Worm (Caenorhabditis elegans) whole organism, dauer: Measurements from ENCODE around the gene Y44A6D.1.

ENCODE experiments used
- unc-62 ChIP-seq: sonication (generic microtip); optimal IDR thresholded peaks from 2 replicates; lab custom pipeline; 2017; ENCODE audit warnings: missing biosample characterization, missing genetic modification reagents, missing genetic modification characterization

The Y44A6D.1 gene

ce11 chrV:20793761-20794160 lies 3.9 kb upstream of the Y44A6D.1 start:
- TF ChIP-seq unc-62 (GFP tag; lab: Kevin White, UChicago), result no peak

- TF ChIP-seq unc-62 (GFP tag; lab: Kevin White, UChicago), result no peak
Measured at ce11 chrV:20792371-20792890, 2.6 kb upstream of the Y44A6D.1 start, which contains the start of gene Y44A6D.3. Gene Y44A6D.3, minus strand, starts transcription at chrV:20792421.

- no peak for TF ChIP-seq unc-62 (GFP tag; lab: Kevin White, UChicago)
Measured at ce11 chrV:20790616-20791015, 783 bp upstream of the Y44A6D.1 start.

ce11 chrV:20789105-20789504 lies 728 bp downstream of the Y44A6D.1 start, which contains the start of gene tpan-1:
Gene tpan-1, plus strand, starts transcription at chrV:20789502.
- TF ChIP-seq unc-62 (GFP tag; lab: Kevin White, UChicago), result no peak

- no peak for TF ChIP-seq unc-62 (GFP tag; lab: Kevin White, UChicago)
Measured at ce11 chrV:20785848-20786225, 4.0 kb downstream of the Y44A6D.1 start.

- TF ChIP-seq unc-62 (GFP tag; lab: Kevin White, UChicago), result no peak
Measured at ce11 chrV:20785050-20785847, 4.6 kb downstream of the Y44A6D.1 start.

- TF ChIP-seq unc-62 (GFP tag; lab: Kevin White, UChicago), result no peak
Measured at ce11 chrV:20783642-20784041, 6.2 kb downstream of the Y44A6D.1 start.

ce11 chrV:20782188-20782587 lies 7.6 kb downstream of the Y44A6D.1 start:
- no peak for TF ChIP-seq unc-62 (GFP tag; lab: Kevin White, UChicago)

- no peak for TF ChIP-seq unc-62 (GFP tag; lab: Kevin White, UChicago)
Measured at ce11 chrV:20781346-20781952, 8.4 kb downstream of the Y44A6D.1 start.

- no peak for TF ChIP-seq unc-62 (GFP tag; lab: Kevin White, UChicago)
Measured at ce11 chrV:20780400-20780799, 9.4 kb downstream of the Y44A6D.1 start, which contains the start of gene hif-1. Gene hif-1, plus strand, starts transcription at chrV:20780407.

ce11 chrV:20779707-20780346 lies 10.0 kb downstream of the Y44A6D.1 start:
- TF ChIP-seq unc-62 (GFP tag; lab: Kevin White, UChicago), result no peak

ce11 chrV:20778886-20779285 lies 10.9 kb downstream of the Y44A6D.1 start:
- TF ChIP-seq unc-62 (GFP tag; lab: Kevin White, UChicago), result no peak

- no peak for TF ChIP-seq unc-62 (GFP tag; lab: Kevin White, UChicago)
Measured at ce11 chrV:20778257-20778697, 11.6 kb downstream of the Y44A6D.1 start.

ce11 chrV:20776761-20777160 lies 13.1 kb downstream of the Y44A6D.1 start:
- TF ChIP-seq unc-62 (GFP tag; lab: Kevin White, UChicago), result no peak

ce11 chrV:20775269-20775668 lies 14.6 kb downstream of the Y44A6D.1 start, which contains the start of gene F38A6.4:
Gene F38A6.4, minus strand, starts transcription at chrV:20775369.
- no peak for TF ChIP-seq unc-62 (GFP tag; lab: Kevin White, UChicago)

ce11 chrV:20773647-20774046 lies 16.2 kb downstream of the Y44A6D.1 start, which contains the start of gene F38A6.5:
Gene F38A6.5, minus strand, starts transcription at chrV:20773747.
- TF ChIP-seq unc-62 (GFP tag; lab: Kevin White, UChicago), result no peak
